Worm (Caenorhabditis elegans): Measurements from ENCODE around the gene gst-37.

DNA sequence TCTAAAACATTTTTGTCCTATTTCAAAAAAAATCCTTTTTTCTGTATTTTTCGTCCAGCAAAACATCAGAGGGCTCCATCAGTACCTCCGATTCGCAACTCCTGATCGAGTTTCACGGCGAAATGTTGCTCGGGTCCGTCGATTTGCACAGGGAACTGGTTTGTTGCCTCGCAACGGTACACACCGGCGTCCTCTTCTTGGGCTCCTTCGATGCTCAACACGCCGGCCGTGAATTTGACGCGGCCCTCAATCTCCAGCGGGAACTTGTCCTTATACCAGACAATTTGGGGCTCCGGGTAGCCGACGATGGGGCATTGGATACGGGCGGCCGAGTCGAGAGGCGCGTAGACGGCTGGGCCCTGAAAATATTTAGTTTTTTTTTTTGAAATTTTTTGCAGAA, 43.4 kb upstream of the gst-37 start:
- TF ChIP-seq flt-1 (GFP tag; IDR thresholded peaks at IDR 0.05) (no peak), med-1 (GFP tag; optimal IDR thresholded peaks at IDR 0.05; ENCODE audit: insufficient read depth) (no peak), ztf-29 (GFP tag; IDR thresholded peaks at IDR 0.05) (no peak), ztf-23 (GFP tag; IDR thresholded peaks at IDR 0.05) (no peak)
